Worm (Caenorhabditis elegans): ENCODE measurements around the gene vps-37.

DNA sequence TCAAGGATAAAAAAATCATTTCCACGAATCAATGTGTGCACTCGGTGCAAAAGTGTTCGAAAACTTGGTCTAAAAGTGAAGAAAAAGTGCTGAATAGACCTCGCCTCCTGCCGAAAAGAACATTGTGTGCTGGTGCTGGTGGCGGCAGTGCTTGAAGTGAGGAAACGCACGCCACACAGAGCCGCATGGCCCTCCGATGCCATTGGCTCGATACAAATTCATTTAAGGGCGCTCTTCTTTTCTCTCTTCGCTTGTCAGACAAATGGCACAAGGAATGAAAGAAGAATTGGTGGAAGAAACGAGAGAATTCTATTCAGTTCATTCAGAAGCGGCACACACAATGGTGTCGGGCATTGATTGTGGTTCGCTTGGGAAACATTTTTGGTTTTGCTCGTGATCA, 10.2 kb upstream of the vps-37 start:
- no peak for TF ChIP-seq alr-1 (tag; optimal IDR thresholded peaks at IDR 0.05)
- no peak for TF ChIP-seq ama-1 (optimal IDR thresholded peaks at IDR 0.05)
- no peak for TF ChIP-seq lin-11 (tag; optimal IDR thresholded peaks at IDR 0.05)
- TF ChIP-seq lin-39 (tag; optimal IDR thresholded peaks at IDR 0.05): no peak
- TF ChIP-seq nhr-25 (tag; optimal IDR thresholded peaks at IDR 0.05): no peak
- TF ChIP-seq ZK546.5 (tag; optimal IDR thresholded peaks at IDR 0.05): no peak
- no peak for TF ChIP-seq skn-1 (tag; optimal IDR thresholded peaks at IDR 0.05)
- TF ChIP-seq fos-1 (tag; optimal IDR thresholded peaks at IDR 0.05): no peak
- TF ChIP-seq ztf-11 (tag; optimal IDR thresholded peaks at IDR 0.05): no peak
- no peak for TF ChIP-seq nhr-23 (tag; optimal IDR thresholded peaks at IDR 0.05)
- no peak for TF ChIP-seq sma-9 (GFP tag; optimal IDR thresholded peaks at IDR 0.05)
- TF ChIP-seq sma-9 (tag; optimal IDR thresholded peaks at IDR 0.05): no peak
- no peak for TF ChIP-seq peb-1 (tag; optimal IDR thresholded peaks at IDR 0.05)
- TF ChIP-seq nhr-21 (tag; optimal IDR thresholded peaks at IDR 0.05): no peak
- TF ChIP-seq snpc-4 (tag; optimal IDR thresholded peaks at IDR 0.05): no peak

Data from whole organism, L2 larva.